Worm (Caenorhabditis elegans): ENCODE measurements around the gene fut-5.
A peak's percentile ranks its signal among the peaks of the same experiment; 100 is the strongest.

The fut-5 gene

DNA sequence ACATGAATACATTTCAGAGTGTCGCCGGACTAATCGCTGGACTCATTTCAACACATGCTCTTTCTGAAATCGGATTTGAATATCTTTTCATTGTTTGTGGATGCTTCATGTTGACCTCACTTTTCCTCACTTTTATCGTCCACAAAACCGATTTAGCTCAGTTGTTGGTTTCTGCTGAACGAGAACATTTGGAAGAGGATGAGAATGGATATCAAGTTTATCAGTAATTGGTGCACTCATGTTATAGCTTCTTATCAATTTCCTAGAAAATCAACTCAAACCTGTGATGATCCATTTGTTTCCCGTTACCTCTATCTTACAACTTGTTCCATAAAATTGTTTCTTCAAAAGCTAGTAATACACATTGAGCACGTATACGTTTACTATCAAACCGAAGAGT is 28.6 kb upstream of the fut-5 start:
- TF ChIP-seq cnd-1 (tag; optimal IDR thresholded peaks at IDR 0.05) (no peak), M03D4.4 (tag; optimal IDR thresholded peaks at IDR 0.05) (no peak), nhr-12 (tag; optimal IDR thresholded peaks at IDR 0.05) (no peak), unc-120 (tag; optimal IDR thresholded peaks at IDR 0.05; ENCODE audit: poor library complexity, severe bottlenecking) (no peak), ceh-39 (tag; optimal IDR thresholded peaks at IDR 0.05) (no peak), pha-4 (tag; optimal IDR thresholded peaks at IDR 0.05) (no peak), mep-1 (tag; optimal IDR thresholded peaks at IDR 0.05) (no peak), ceh-83 (GFP tag; optimal IDR thresholded peaks at IDR 0.05) (no peak), nhr-237 (tag; optimal IDR thresholded peaks at IDR 0.05) (no peak), unc-62 (GFP tag; optimal IDR thresholded peaks at IDR 0.05) (no peak), nhr-2 (tag; optimal IDR thresholded peaks at IDR 0.05) (no peak), unc-39 (tag; optimal IDR thresholded peaks at IDR 0.05) (no peak), mab-5 (tag; optimal IDR thresholded peaks at IDR 0.05) (no peak)

ce11 chrII:4693129-4693528 is 25.7 kb upstream of the fut-5 start, which contains the start of gene F10G7.5:
Gene F10G7.5, plus strand, starts transcription at chrII:4693414.
- TF ChIP-seq pha-4 (tag; optimal IDR thresholded peaks at IDR 0.05) (peak; percentile 47), nhr-28 (tag; optimal IDR thresholded peaks at IDR 0.05) (no peak), mls-2 (tag; optimal IDR thresholded peaks at IDR 0.05) (no peak), mab-5 (tag; optimal IDR thresholded peaks at IDR 0.05) (no peak), blmp-1 (tag; optimal IDR thresholded peaks at IDR 0.05) (no peak)

DNA sequence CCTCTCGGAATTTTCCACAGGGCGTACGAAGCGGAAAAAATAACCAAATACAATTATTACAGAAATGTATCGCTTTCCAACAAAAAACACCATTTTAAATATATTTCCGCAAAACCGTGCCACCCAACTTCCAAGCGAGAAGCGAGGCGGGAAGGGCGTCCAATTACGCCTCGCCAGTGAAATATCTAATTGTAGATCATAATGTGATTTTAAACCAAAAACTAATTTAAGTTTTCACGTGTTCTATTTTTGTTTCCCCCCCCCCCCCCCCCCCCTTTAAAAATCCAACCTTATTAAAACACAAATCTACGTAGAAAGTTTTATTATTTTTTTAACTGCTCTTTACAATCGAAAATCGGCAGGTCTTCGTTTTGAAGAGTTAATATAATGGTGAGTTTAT is 22.0 kb upstream of the fut-5 start, which contains the start of gene F10G7.12:
Gene F10G7.12 (plus strand): TSS at position 301 of the 400 bp plus-strand sequence.
- TF ChIP-seq unc-120 (tag; optimal IDR thresholded peaks at IDR 0.05; ENCODE audit: poor library complexity, severe bottlenecking) (no peak), mls-2 (tag; optimal IDR thresholded peaks at IDR 0.05) (no peak), ceh-43 (GFP tag; optimal IDR thresholded peaks at IDR 0.05) (no peak), drap-1 (GFP tag; optimal IDR thresholded peaks at IDR 0.05) (no peak)

- no peak for TF ChIP-seq cnd-1 (tag; optimal IDR thresholded peaks at IDR 0.05)
- no peak for TF ChIP-seq ham-2 (GFP tag; optimal IDR thresholded peaks at IDR 0.05)
- TF ChIP-seq mls-2 (tag; optimal IDR thresholded peaks at IDR 0.05), result no peak
- TF ChIP-seq snpc-4 (tag; optimal IDR thresholded peaks at IDR 0.05), result no peak
- TF ChIP-seq nhr-12 (tag; optimal IDR thresholded peaks at IDR 0.05), result no peak
- TF ChIP-seq ceh-83 (GFP tag; optimal IDR thresholded peaks at IDR 0.05), result no peak
- TF ChIP-seq nhr-76 (tag; optimal IDR thresholded peaks at IDR 0.05), result no peak
Observed at ce11 chrII:4686941-4687340, 19.5 kb upstream of the fut-5 start, which contains the start of gene sre-39. Gene sre-39, plus strand, starts transcription at chrII:4687241.

DNA sequence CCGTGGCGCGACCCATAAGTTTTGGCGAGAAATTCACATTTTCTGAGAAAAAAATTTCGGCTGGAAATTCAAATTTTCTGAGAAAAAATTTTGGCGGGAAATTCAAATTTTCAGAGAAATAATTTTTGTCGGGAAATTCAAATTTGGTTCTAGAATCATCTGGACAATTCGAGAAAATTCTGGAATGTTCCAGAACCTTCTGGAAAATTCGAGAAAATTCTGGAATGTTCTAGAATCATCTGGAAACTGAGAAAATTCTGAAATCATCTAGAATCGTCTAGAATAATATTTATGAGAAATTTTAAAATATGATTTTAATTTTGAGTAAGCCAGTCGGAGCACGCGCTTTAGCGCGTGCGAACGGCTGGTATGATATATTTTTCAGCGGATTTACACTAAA is 17.4 kb upstream of the fut-5 start:
- TF ChIP-seq nhr-2 (tag; optimal IDR thresholded peaks at IDR 0.05) (no peak), snpc-4 (tag; optimal IDR thresholded peaks at IDR 0.05) (no peak)

ce11 chrII:4683693-4684092 is 16.2 kb upstream of the fut-5 start, which contains the start of gene sre-40:
Gene sre-40, minus strand, starts transcription at chrII:4683793.
- TF ChIP-seq hlh-1 (tag; optimal IDR thresholded peaks at IDR 0.05) (no peak), lsy-2 (tag; optimal IDR thresholded peaks at IDR 0.05) (no peak), ceh-83 (GFP tag; optimal IDR thresholded peaks at IDR 0.05) (no peak), ces-1 (GFP tag; optimal IDR thresholded peaks at IDR 0.05) (no peak), ham-2 (GFP tag; optimal IDR thresholded peaks at IDR 0.05) (no peak), cnd-1 (tag; optimal IDR thresholded peaks at IDR 0.05) (no peak), ceh-43 (GFP tag; optimal IDR thresholded peaks at IDR 0.05) (no peak), bed-3 (GFP tag; optimal IDR thresholded peaks at IDR 0.05) (no peak), nhr-76 (tag; optimal IDR thresholded peaks at IDR 0.05) (no peak), mab-5 (tag; optimal IDR thresholded peaks at IDR 0.05) (no peak), nhr-28 (tag; optimal IDR thresholded peaks at IDR 0.05) (no peak), unc-62 (GFP tag; optimal IDR thresholded peaks at IDR 0.05) (no peak)

ce11 chrII:4681391-4681790 is 13.9 kb upstream of the fut-5 start, which contains the start of gene T05A7.7:
Gene T05A7.7, minus strand, starts transcription at chrII:4681491.
- TF ChIP-seq ceh-43 (GFP tag; optimal IDR thresholded peaks at IDR 0.05) (no peak), cnd-1 (tag; optimal IDR thresholded peaks at IDR 0.05) (no peak), lin-13 (tag; optimal IDR thresholded peaks at IDR 0.05) (no peak), nhr-28 (tag; optimal IDR thresholded peaks at IDR 0.05) (no peak)

- no peak for TF ChIP-seq unc-39 (tag; optimal IDR thresholded peaks at IDR 0.05)
- TF ChIP-seq lsy-2 (tag; optimal IDR thresholded peaks at IDR 0.05), result no peak
- TF ChIP-seq nhr-237 (tag; optimal IDR thresholded peaks at IDR 0.05), result no peak
- TF ChIP-seq drap-1 (GFP tag; optimal IDR thresholded peaks at IDR 0.05), result no peak
- TF ChIP-seq hlh-1 (tag; optimal IDR thresholded peaks at IDR 0.05), result no peak
- TF ChIP-seq bed-3 (GFP tag; optimal IDR thresholded peaks at IDR 0.05), result no peak
- no peak for TF ChIP-seq elt-3 (tag; optimal IDR thresholded peaks at IDR 0.05)
- no peak for TF ChIP-seq nhr-28 (tag; optimal IDR thresholded peaks at IDR 0.05)
- no peak for TF ChIP-seq sem-2 (GFP tag; optimal IDR thresholded peaks at IDR 0.05)
- no peak for TF ChIP-seq elt-1 (tag; optimal IDR thresholded peaks at IDR 0.05; ENCODE audit: borderline replicate concordance, insufficient read depth)
- no peak for TF ChIP-seq M03D4.4 (tag; optimal IDR thresholded peaks at IDR 0.05)
- no peak for TF ChIP-seq blmp-1 (tag; optimal IDR thresholded peaks at IDR 0.05)
- TF ChIP-seq zip-8 (tag; optimal IDR thresholded peaks at IDR 0.05), result no peak
- TF ChIP-seq mls-2 (tag; optimal IDR thresholded peaks at IDR 0.05), result no peak
Observed at ce11 chrII:4677916-4678315, 10.4 kb upstream of the fut-5 start, which contains the start of gene T05A7.1. Gene T05A7.1, plus strand, starts transcription at chrII:4678216.
